Fruit fly (Drosophila melanogaster): ENCODE data around the gene PDZ-GEF.

Gene PDZ-GEF

DNA sequence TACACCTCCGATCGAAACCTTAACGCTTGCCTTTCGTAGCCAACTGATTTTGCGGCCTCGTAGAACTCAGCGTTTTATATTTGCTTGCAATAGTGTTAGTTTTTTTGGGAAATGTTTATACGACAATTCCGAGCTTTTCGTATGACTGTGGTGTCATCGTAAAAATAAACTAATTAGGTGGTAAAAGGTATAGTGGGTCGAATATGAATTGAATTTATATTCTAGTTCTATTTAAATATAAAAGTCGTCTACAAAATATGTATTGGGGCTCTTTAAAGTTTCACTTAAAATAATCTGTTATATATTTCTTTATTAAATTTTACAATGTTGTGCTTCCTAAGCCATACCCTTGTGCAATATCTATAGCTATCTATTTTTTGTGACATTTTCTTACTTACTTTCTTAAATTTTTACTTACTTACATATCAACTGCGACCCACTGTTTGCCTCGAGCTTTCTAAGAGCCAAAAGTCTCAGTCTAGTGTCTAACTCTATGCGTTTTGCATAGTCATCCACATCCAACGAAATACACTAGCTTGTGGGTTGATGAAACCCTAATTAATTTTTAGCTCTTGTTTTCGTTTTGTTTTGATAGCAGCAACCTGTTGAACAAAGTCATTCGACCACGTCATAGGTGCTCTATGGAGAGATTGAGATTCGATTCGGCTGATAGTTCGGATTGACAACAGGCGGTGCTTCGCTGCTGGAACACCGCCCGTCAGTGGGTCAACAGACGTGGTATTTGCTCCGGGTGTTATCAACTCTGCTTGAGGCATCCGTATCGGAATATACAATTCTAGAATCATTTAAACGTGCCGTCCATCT is 27.6 kb downstream of the PDZ-GEF start, which contains the start of gene CG9498 (continued):
- TF ChIP-seq fd3F (GFP tag; optimal IDR thresholded peaks at IDR 0.05), result peak; percentile 76
- TF ChIP-seq onecut (GFP tag; IDR thresholded peaks at IDR 0.05), result 0 out of 2 replicates have a peak, but pooled peaks have one; percentile 13
- no peak for TF ChIP-seq mld (GFP tag; IDR thresholded peaks at IDR 0.05; ENCODE audit: partially characterized antibody)
- no peak for TF ChIP-seq CG33557 (GFP tag; optimal IDR thresholded peaks at IDR 0.05)
- TF ChIP-seq Adf1 (GFP tag; IDR thresholded peaks at IDR 0.05), result peak; percentile 70
- TF ChIP-seq CG2678 (tag; optimal IDR thresholded peaks at IDR 0.05), result peak; percentile 97
- no peak for TF ChIP-seq Antp (GFP tag; optimal IDR thresholded peaks at IDR 0.05)
- TF ChIP-seq CG18262 (tag; optimal IDR thresholded peaks at IDR 0.05), result peak; percentile 83
- peak; percentile 93 for TF ChIP-seq Vsx1 (GFP tag; optimal IDR thresholded peaks at IDR 0.05)
- no peak for TF ChIP-seq Elba2 (GFP tag; optimal IDR thresholded peaks at IDR 0.05)
- no peak for TF ChIP-seq Dll (GFP tag; IDR thresholded peaks at IDR 0.05; ENCODE audit: partially characterized antibody)
- TF ChIP-seq Fer2 (tag; optimal IDR thresholded peaks at IDR 0.05), result peak; percentile 84
- no peak for TF ChIP-seq MESR4 (GFP tag; optimal IDR thresholded peaks at IDR 0.05)
- peak; percentile 60; the same call in 2 of the 3 replicates for TF ChIP-seq CG6175 (GFP tag; IDR thresholded peaks at IDR 0.05)
- no peak for TF ChIP-seq Neu2 (GFP tag; optimal IDR thresholded peaks at IDR 0.05; ENCODE audit: borderline replicate concordance)
- TF ChIP-seq so (GFP tag; IDR thresholded peaks at IDR 0.05), result peak; percentile 79
- TF ChIP-seq esg (GFP tag; conservative IDR thresholded peaks at IDR 0.05), result peak; percentile 81
- TF ChIP-seq ap (GFP tag; IDR thresholded peaks at IDR 0.05), result peak; percentile 30; the same call in 1 of the 2 replicates
- TF ChIP-seq PHDP (tag; optimal IDR thresholded peaks at IDR 0.05), result peak; percentile 91
- TF ChIP-seq peb (GFP tag; IDR thresholded peaks at IDR 0.05), result peak; percentile 80
- no peak for TF ChIP-seq CG3065 (GFP tag; optimal IDR thresholded peaks at IDR 0.05)
- TF ChIP-seq Aef1 (GFP tag; IDR thresholded peaks at IDR 0.05), result peak; percentile 50; the same call in 2 of the 3 replicates
- TF ChIP-seq bowl (GFP tag; IDR thresholded peaks at IDR 0.05), result peak; percentile 47; the same call in 1 of the 2 replicates
- TF ChIP-seq gro (GFP tag; optimal IDR thresholded peaks at IDR 0.05), result no peak
- peak; percentile 35 for TF ChIP-seq CG15601 (tag; optimal IDR thresholded peaks at IDR 0.05)
- no peak for TF ChIP-seq cato (GFP tag; optimal IDR thresholded peaks at IDR 0.05; ENCODE audit: borderline replicate concordance)
- TF ChIP-seq CG16813 (GFP tag; IDR thresholded peaks at IDR 0.05; ENCODE audit: partially characterized antibody), result no peak
- TF ChIP-seq crc (GFP tag; optimal IDR thresholded peaks at IDR 0.05), result no peak
- peak; percentile 65 for TF ChIP-seq CG5180 (GFP tag; optimal IDR thresholded peaks at IDR 0.05)
- TF ChIP-seq HLH4C (GFP tag; IDR thresholded peaks at IDR 0.05; ENCODE audit: partially characterized antibody), result no peak
- TF ChIP-seq crp (GFP tag; optimal IDR thresholded peaks at IDR 0.05), result no peak
- peak; percentile 84 for TF ChIP-seq HLH3B (GFP tag; IDR thresholded peaks at IDR 0.05)
- TF ChIP-seq bsh (GFP tag; optimal IDR thresholded peaks at IDR 0.05), result peak in 1 of 2 experiments; percentile 53
- peak; percentile 89 for TF ChIP-seq D19B (GFP tag; optimal IDR thresholded peaks at IDR 0.05)
- no peak for TF ChIP-seq BEAF-32 (GFP tag; optimal IDR thresholded peaks at IDR 0.05)
- TF ChIP-seq Nf-YB (GFP tag; optimal IDR thresholded peaks at IDR 0.05), result peak; percentile 43
- peak; percentile 9 for TF ChIP-seq CG3407 (GFP tag; optimal IDR thresholded peaks at IDR 0.05)
- TF ChIP-seq dpn (GFP tag; optimal IDR thresholded peaks at IDR 0.05), result peak; percentile 18 to 51
- no peak for TF ChIP-seq disco-r (GFP tag; optimal IDR thresholded peaks at IDR 0.05)
- no peak for TF ChIP-seq dati (GFP tag; IDR thresholded peaks at IDR 0.05)
- peak; percentile 76 for TF ChIP-seq Nf-YC (tag; optimal IDR thresholded peaks at IDR 0.05)
- peak; percentile 57 for TF ChIP-seq kah (GFP tag; optimal IDR thresholded peaks at IDR 0.05)

Measured in whole organism, embryonic.